Worm (Caenorhabditis elegans) whole organism, L3 larva: ENCODE results near the gene T23F2.4.

Experiments used
- ama-1 ChIP-seq: fragments of 150-350 bp; optimal IDR thresholded peaks from 2 replicates; lab custom pipeline; 2018
- elt-3 ChIP-seq, 3 experiments: fragments of 150-350 bp in 1 of 3; sonication (generic microtip) in 2 of 3; optimal IDR thresholded peaks; 2 replicates in 2 of 3; 4 replicates in 1 of 3; lab custom pipeline; 2014 to 2017; ENCODE audit warnings: missing biosample characterization in 3 of 3, missing genetic modification characterization in 3 of 3
- mdl-1 ChIP-seq: fragments of 150-350 bp; optimal IDR thresholded peaks from 2 replicates; lab custom pipeline; 2014; ENCODE audit warnings: missing biosample characterization, missing genetic modification characterization
- nhr-12 ChIP-seq: fragments of 150-350 bp; optimal IDR thresholded peaks from 2 replicates; lab custom pipeline; 2014; ENCODE audit warnings: missing biosample characterization, missing genetic modification characterization
- nhr-237 ChIP-seq: fragments of 150-350 bp; optimal IDR thresholded peaks from 2 replicates; lab custom pipeline; 2014; ENCODE audit warnings: missing biosample characterization, missing genetic modification characterization
- pha-4 ChIP-seq: fragments of 150-350 bp; optimal IDR thresholded peaks from 2 replicates; lab custom pipeline; 2014; ENCODE audit warnings: missing biosample characterization, missing genetic modification reagents, missing genetic modification characterization
- snpc-4 ChIP-seq: fragments of 150-350 bp; optimal IDR thresholded peaks from 2 replicates; lab custom pipeline; 2014; ENCODE audit warnings: missing biosample characterization, missing genetic modification characterization
- unc-39 ChIP-seq: sonication (generic microtip); optimal IDR thresholded peaks from 4 replicates; lab custom pipeline; 2017; ENCODE audit warnings: missing biosample characterization, missing genetic modification characterization
- unc-62 ChIP-seq: fragments of 150-350 bp; sonication (generic microtip); optimal IDR thresholded peaks from 4 replicates; lab custom pipeline; 2014; ENCODE audit warnings: missing biosample characterization, missing genetic modification reagents, missing genetic modification characterization
- ztf-11 ChIP-seq: fragments of 150-350 bp; optimal IDR thresholded peaks from 2 replicates; lab custom pipeline; 2014; ENCODE audit warnings: missing biosample characterization, missing genetic modification characterization

- TF ChIP-seq elt-3 (tag; optimal IDR thresholded peaks at IDR 0.05; lab: Kevin White, UChicago) (no peak), snpc-4 (no peak), nhr-237 (tag; lab: Kevin White, UChicago) (no peak), pha-4 (peak; percentile 70), nhr-12 (tag; lab: Kevin White, UChicago) (no peak), ama-1 (lab: Kevin White, UChicago) (no peak), unc-39 (tag; lab: Kevin White, UChicago) (no peak), mdl-1 (no peak), unc-62 (GFP tag; lab: Kevin White, UChicago) (no peak), ztf-11 (tag; lab: Kevin White, UChicago) (no peak)
These were observed 538 bp downstream of the T23F2.4 start for ce11 chrX:5514346-5514745.
